Worm (Caenorhabditis elegans): ENCODE results near the gene znf-474.

Gene znf-474

ce11 chrX:12200577-12200976 lies 50.9 kb downstream of the znf-474 start (continued):
- TF ChIP-seq php-3 (GFP tag; IDR thresholded peaks at IDR 0.05), result no peak
